Fruit fly (Drosophila melanogaster) whole organism, pupa: ENCODE results near the gene Rph.

Experiments used
- CG10348 ChIP-seq: fragments of 200-800 bp; sonication (Bioruptor generic); IDR thresholded peaks from 2 replicates; pipeline ENCODE4 v1.3.6; 2022; ENCODE audit warnings: missing biosample characterization, missing genetic modification characterization
- CG12605 ChIP-seq: fragments of 200-800 bp; sonication (Bioruptor generic); IDR thresholded peaks from 2 replicates; pipeline ENCODE4 v1.3.6; 2022; ENCODE audit warnings: missing biosample characterization, missing genetic modification characterization
- CG13204 ChIP-seq: fragments of 200-800 bp; sonication (Bioruptor generic); optimal IDR thresholded peaks from 2 replicates; lab custom pipeline; 2018; ENCODE audit warnings: missing biosample characterization, mild to moderate bottlenecking, missing genetic modification characterization, moderate library complexity
- CG14655 ChIP-seq: fragments of 200-800 bp; sonication (Bioruptor generic); optimal IDR thresholded peaks from 3 replicates; lab custom pipeline; 2017; ENCODE audit warnings: mild to moderate bottlenecking, missing biosample characterization, missing genetic modification reagents, missing genetic modification characterization
- CG15710 ChIP-seq: fragments of 200-800 bp; sonication (Bioruptor generic); optimal IDR thresholded peaks from 2 replicates; lab custom pipeline; 2018; ENCODE audit warnings: missing biosample characterization, mild to moderate bottlenecking, missing genetic modification characterization, moderate library complexity
- CG17806 ChIP-seq: fragments of 200-800 bp; sonication (Bioruptor generic); optimal IDR thresholded peaks from 2 replicates; lab custom pipeline; 2018; ENCODE audit warnings: missing biosample characterization, mild to moderate bottlenecking, missing genetic modification characterization, moderate library complexity
- CG32121 ChIP-seq: fragments of 200-800 bp; sonication (Bioruptor generic); IDR thresholded peaks from 2 replicates; pipeline ENCODE4 v1.3.6; 2022; ENCODE audit warnings: missing biosample characterization, missing genetic modification characterization
- CG34367 ChIP-seq: fragments of 200-800 bp; sonication (Bioruptor generic); optimal IDR thresholded peaks from 2 replicates; lab custom pipeline; 2018; ENCODE audit warnings: missing biosample characterization, mild to moderate bottlenecking, missing genetic modification characterization
- CG4496 ChIP-seq: fragments of 200-800 bp; sonication (Bioruptor generic); IDR thresholded peaks from 3 replicates; pipeline ENCODE4 v1.3.6; 2022; ENCODE audit warnings: missing biosample characterization, missing genetic modification characterization
- CG8159 ChIP-seq: fragments of 200-800 bp; sonication (Bioruptor generic); optimal IDR thresholded peaks from 3 replicates; lab custom pipeline; 2018; ENCODE audit warnings: missing biosample characterization, mild to moderate bottlenecking, missing genetic modification characterization, moderate library complexity
- CG8301 ChIP-seq: fragments of 200-800 bp; sonication (Bioruptor generic); optimal IDR thresholded peaks from 2 replicates; lab custom pipeline; 2018; ENCODE audit warnings: missing biosample characterization, mild to moderate bottlenecking, missing genetic modification characterization
- CG9948 ChIP-seq: fragments of 200-800 bp; sonication (Bioruptor generic); optimal IDR thresholded peaks from 2 replicates; lab custom pipeline; 2018; ENCODE audit warnings: missing biosample characterization, mild to moderate bottlenecking, missing genetic modification characterization, moderate library complexity
- D1 ChIP-seq: fragments of 200-800 bp; sonication (Bioruptor generic); optimal IDR thresholded peaks from 2 replicates; lab custom pipeline; 2018; ENCODE audit warnings: missing biosample characterization, mild to moderate bottlenecking, missing genetic modification characterization, moderate library complexity
- EcR ChIP-seq: fragments of 200-800 bp; sonication (Bioruptor generic); optimal IDR thresholded peaks from 3 replicates; lab custom pipeline; 2019; ENCODE audit warnings: missing biosample characterization, missing genetic modification characterization, mild to moderate bottlenecking, moderate library complexity, missing genetic modification reagents
- Ets98B ChIP-seq: fragments of 200-800 bp; sonication (Bioruptor generic); IDR thresholded peaks from 2 replicates; pipeline ENCODE4 v1.3.6; 2022; ENCODE audit warnings: missing biosample characterization, missing genetic modification characterization
- Pif1A ChIP-seq: fragments of 200-800 bp; sonication (Bioruptor generic); optimal IDR thresholded peaks from 3 replicates; lab custom pipeline; 2016; ENCODE audit warnings: missing biosample characterization, missing genetic modification characterization
- Pif1B ChIP-seq: fragments of 200-800 bp; sonication (Bioruptor generic); optimal IDR thresholded peaks from 3 replicates; lab custom pipeline; 2016; ENCODE audit warnings: missing biosample characterization, missing genetic modification characterization
- Snoo ChIP-seq: fragments of 200-800 bp; sonication (Bioruptor generic); optimal IDR thresholded peaks from 3 replicates; lab custom pipeline; 2017; ENCODE audit warnings: missing biosample characterization, mild to moderate bottlenecking, missing genetic modification characterization, inconsistent platforms
- fd96Ca ChIP-seq: fragments of 200-800 bp; sonication (Bioruptor generic); IDR thresholded peaks from 3 replicates; pipeline ENCODE4 v1.3.6; 2022; ENCODE audit warnings: missing biosample characterization, missing genetic modification characterization
- gl ChIP-seq: fragments of 200-800 bp; sonication (Bioruptor generic); optimal IDR thresholded peaks from 2 replicates; lab custom pipeline; 2018; ENCODE audit warnings: missing biosample characterization, mild to moderate bottlenecking, missing genetic modification characterization
- rn ChIP-seq: fragments of 200-800 bp; sonication (Bioruptor generic); IDR thresholded peaks from 2 replicates; pipeline ENCODE4 v1.3.6; 2022; ENCODE audit warnings: missing biosample characterization, missing genetic modification characterization

The Rph gene

dm6 chrX:10757616-10758078 is at the start of gene Rph:
TSS of gene Rph (minus strand) at chrX:10757666.
- TF ChIP-seq CG14655 (no peak), fd96Ca (GFP tag; lab: Robert Waterston, UW) (0 out of 3 replicates have a peak, but pooled peaks have one; percentile 14)
- TF ChIP-seq, all 21 proteins: peak for 1

- TF ChIP-seq CG8301 (tag; lab: Kevin White, UChicago) (no peak), CG34367 (tag; lab: Kevin White, UChicago) (no peak), CG12605 (GFP tag; lab: Robert Waterston, UW) (peak; percentile 26; the same call in 1 of the 2 replicates), CG15710 (tag; lab: Kevin White, UChicago) (no peak), CG4496 (GFP tag; lab: Robert Waterston, UW) (0 out of 3 replicates have a peak, but pooled peaks have one; percentile 24), rn (no peak), CG14655 (no peak), CG8159 (tag; lab: Kevin White, UChicago) (no peak), CG32121 (no peak; the same call in 1 of the 2 replicates), Pif1A (GFP tag; lab: Kevin White, UChicago) (peak; percentile 29), gl (tag; lab: Kevin White, UChicago) (no peak), CG17806 (tag; lab: Kevin White, UChicago) (no peak), Pif1B (GFP tag; lab: Kevin White, UChicago) (no peak), CG10348 (no peak), fd96Ca (GFP tag; lab: Robert Waterston, UW) (0 out of 3 replicates have a peak, but pooled peaks have one; percentile 29), CG13204 (no peak), Ets98B (GFP tag; lab: Robert Waterston, UW) (no peak; the same call in 1 of the 2 replicates), D1 (tag; lab: Kevin White, UChicago) (no peak), Snoo (no peak), CG9948 (no peak), EcR (peak; percentile 11)
Observed at dm6 chrX:10806718-10807412, 49.4 kb upstream of the Rph start.

- peak; percentile 92 for TF ChIP-seq CG4496 (GFP tag; lab: Robert Waterston, UW)
- TF ChIP-seq CG8301 (tag; lab: Kevin White, UChicago): peak; percentile 50
- TF ChIP-seq Snoo: peak; percentile 72
- TF ChIP-seq D1 (tag; lab: Kevin White, UChicago): peak; percentile 50
- TF ChIP-seq Pif1A (GFP tag; lab: Kevin White, UChicago): peak; percentile 81
- TF ChIP-seq CG14655: peak; percentile 69
- TF ChIP-seq CG12605 (GFP tag; lab: Robert Waterston, UW): peak; percentile 93
- peak; percentile 80 for TF ChIP-seq CG15710 (tag; lab: Kevin White, UChicago)
- peak; percentile 81 for TF ChIP-seq CG8159 (tag; lab: Kevin White, UChicago)
- peak; percentile 80 for TF ChIP-seq Pif1B (GFP tag; lab: Kevin White, UChicago)
- peak; percentile 57; the same call in 1 of the 2 replicates for TF ChIP-seq rn
- TF ChIP-seq CG9948: peak; percentile 47
- peak; percentile 63 for TF ChIP-seq EcR
- no peak for TF ChIP-seq CG10348
- TF ChIP-seq CG17806 (tag; lab: Kevin White, UChicago): peak; percentile 69
- peak; percentile 74 for TF ChIP-seq Ets98B (GFP tag; lab: Robert Waterston, UW)
- TF ChIP-seq gl (tag; lab: Kevin White, UChicago): peak; percentile 95
- peak; percentile 83 for TF ChIP-seq CG13204
- TF ChIP-seq fd96Ca (GFP tag; lab: Robert Waterston, UW): peak; percentile 76; the same call in 2 of the 3 replicates
- TF ChIP-seq CG34367 (tag; lab: Kevin White, UChicago): peak; percentile 80
- TF ChIP-seq CG32121: peak; percentile 83
Observed at dm6 chrX:10805651-10806191, 48.3 kb upstream of the Rph start.

- TF ChIP-seq Ets98B (GFP tag; lab: Robert Waterston, UW) (peak; percentile 46), CG4496 (GFP tag; lab: Robert Waterston, UW) (peak; percentile 65; the same call in 2 of the 3 replicates), CG8301 (tag; lab: Kevin White, UChicago) (no peak), fd96Ca (GFP tag; lab: Robert Waterston, UW) (0 out of 3 replicates have a peak, but pooled peaks have one; percentile 20), CG8159 (tag; lab: Kevin White, UChicago) (no peak), CG32121 (peak; percentile 48)
- TF ChIP-seq, all 21 proteins: peak for 4
Observed at dm6 chrX:10804042-10804441, 46.6 kb upstream of the Rph start.

dm6 chrX:10802457-10803378 is 45.3 kb upstream of the Rph start:
- TF ChIP-seq CG32121: no peak; the same call in 1 of the 2 replicates
- peak; percentile 72 for TF ChIP-seq CG4496 (GFP tag; lab: Robert Waterston, UW)
- TF ChIP-seq CG15710 (tag; lab: Kevin White, UChicago): peak; percentile 67
- TF ChIP-seq D1 (tag; lab: Kevin White, UChicago): no peak
- peak; percentile 72 for TF ChIP-seq CG9948
- TF ChIP-seq CG12605 (GFP tag; lab: Robert Waterston, UW): peak; percentile 16; the same call in 1 of the 2 replicates
- no peak for TF ChIP-seq gl (tag; lab: Kevin White, UChicago)
- TF ChIP-seq Ets98B (GFP tag; lab: Robert Waterston, UW): 0 out of 2 replicates have a peak, but pooled peaks have one; percentile 7
- TF ChIP-seq rn: no peak
- TF ChIP-seq CG14655: peak; percentile 73
- no peak for TF ChIP-seq CG13204
- peak; percentile 41 for TF ChIP-seq Snoo
- peak; percentile 78 for TF ChIP-seq CG8159 (tag; lab: Kevin White, UChicago)
- no peak for TF ChIP-seq Pif1B (GFP tag; lab: Kevin White, UChicago)
- peak; percentile 55 for TF ChIP-seq CG17806 (tag; lab: Kevin White, UChicago)
- peak; percentile 47 for TF ChIP-seq CG34367 (tag; lab: Kevin White, UChicago)
- peak; percentile 26 for TF ChIP-seq CG8301 (tag; lab: Kevin White, UChicago)
- no peak for TF ChIP-seq Pif1A (GFP tag; lab: Kevin White, UChicago)
- TF ChIP-seq CG10348: no peak
- TF ChIP-seq fd96Ca (GFP tag; lab: Robert Waterston, UW): peak; percentile 73
- peak; percentile 38 for TF ChIP-seq EcR
